Worm (Caenorhabditis elegans) whole organism, L3 larva: ENCODE measurements around the gene nhr-189.

Source experiments
- aly-2 ChIP-seq: fragments of 150-350 bp; optimal IDR thresholded peaks from 2 replicates; lab custom pipeline; 2014; ENCODE audit warnings: missing biosample characterization, missing genetic modification characterization
- egl-27 ChIP-seq: sonication (generic microtip); optimal IDR thresholded peaks from 4 replicates; lab custom pipeline; 2017; ENCODE audit warnings: missing biosample characterization, missing genetic modification reagents, missing genetic modification characterization
- nhr-11 ChIP-seq: fragments of 150-350 bp; optimal IDR thresholded peaks from 2 replicates; lab custom pipeline; 2014; ENCODE audit warnings: missing biosample characterization, missing genetic modification characterization
- ztf-11 ChIP-seq: fragments of 150-350 bp; optimal IDR thresholded peaks from 2 replicates; lab custom pipeline; 2014; ENCODE audit warnings: missing biosample characterization, missing genetic modification characterization

- TF ChIP-seq nhr-11 (tag; lab: Kevin White, UChicago): no peak
- TF ChIP-seq aly-2 (tag; lab: Kevin White, UChicago): no peak
- no peak for TF ChIP-seq egl-27 (tag; lab: Kevin White, UChicago)
- no peak for TF ChIP-seq ztf-11 (tag; lab: Kevin White, UChicago)
Measured at ce11 chrV:3847268-3847667, 12.8 kb downstream of the nhr-189 start, which contains the start of gene nhr-185.
